Worm (Caenorhabditis elegans): ENCODE measurements around the gene Y105C5A.1.
"Not testable (repeated sequence)": the region's sequence is repeated elsewhere in the genome, so short reads cannot be mapped to it uniquely, and the experiment has no call there.

Gene Y105C5A.1

ce11 chrIV:15523700-15524099 is 40.5 kb downstream of the Y105C5A.1 start:
- TF ChIP-seq attf-6 (GFP tag; IDR thresholded peaks at IDR 0.05) (peak; percentile 78), nfya-1 (tag; optimal IDR thresholded peaks at IDR 0.05; ENCODE audit: borderline replicate concordance, insufficient read depth) (no peak), F10E7.11 (tag; optimal IDR thresholded peaks at IDR 0.05) (no peak), snpc-4 (GFP tag; optimal IDR thresholded peaks at IDR 0.05) (peak; percentile 20), snpc-4 (tag; optimal IDR thresholded peaks at IDR 0.05) (peak in 1 of 4 experiments; percentile 89), egl-44 (GFP tag; IDR thresholded peaks at IDR 0.05) (no peak), hsf-1 (GFP tag; IDR thresholded peaks at IDR 0.05) (0 out of 2 replicates have a peak, but pooled peaks have one; percentile 19)

- not testable (repeated sequence) for TF ChIP-seq egl-18, Y56A3A.18, hsf-1 (GFP tag; IDR thresholded peaks at IDR 0.05)
Measured at ce11 chrIV:15521342-15521741, 42.9 kb downstream of the Y105C5A.1 start, which contains the start of gene Y73F8A.32. TSS of gene Y73F8A.32 (minus strand) at chrIV:15521442.

Data from whole organism, young adult.